Worm (Caenorhabditis elegans) whole organism, late embryonic: ENCODE results near the gene hic-1.

ENCODE experiments used
- ama-1 ChIP-seq: fragments of 150-350 bp; optimal IDR thresholded peaks from 2 replicates; lab custom pipeline; 2014
- ceh-2 ChIP-seq: sonication (generic microtip); optimal IDR thresholded peaks from 2 replicates; lab custom pipeline; 2016; ENCODE audit warnings: missing genotype, missing genetic modification characterization, missing compliant biosample characterization
- ceh-30 ChIP-seq: fragments of 150-350 bp; optimal IDR thresholded peaks from 2 replicates; lab custom pipeline; 2014; ENCODE audit warnings: missing biosample characterization, missing genetic modification characterization
- ceh-34 ChIP-seq: sonication (generic microtip); optimal IDR thresholded peaks from 2 replicates; lab custom pipeline; 2016; ENCODE audit warnings: mild to moderate bottlenecking, missing genetic modification characterization, missing compliant biosample characterization
- dve-1 ChIP-seq: sonication (generic microtip); optimal IDR thresholded peaks from 2 replicates; lab custom pipeline; 2017; ENCODE audit warnings: antibody characterized with exemption, mild to moderate bottlenecking, missing genetic modification characterization, missing compliant biosample characterization
- elt-2 ChIP-seq: sonication (generic microtip); optimal IDR thresholded peaks from 2 replicates; lab custom pipeline; 2016; ENCODE audit warnings: missing genetic modification reagents, missing genetic modification characterization, missing compliant biosample characterization
- fkh-10 ChIP-seq: fragments of 150-350 bp; optimal IDR thresholded peaks from 2 replicates; lab custom pipeline; 2014; ENCODE audit warnings: missing biosample characterization, missing genetic modification reagents, missing genetic modification characterization
- lin-11 ChIP-seq: fragments of 200-800 bp; sonication (Bioruptor generic); optimal IDR thresholded peaks from 2 replicates; lab custom pipeline; 2018; ENCODE audit warnings: mild to moderate bottlenecking, missing genetic modification characterization, missing compliant biosample characterization
- nhr-11 ChIP-seq: fragments of 150-350 bp; optimal IDR thresholded peaks from 2 replicates; lab custom pipeline; 2014; ENCODE audit warnings: missing biosample characterization, missing genetic modification characterization
- pat-9 ChIP-seq: fragments of 200-800 bp; sonication (Bioruptor generic); optimal IDR thresholded peaks from 2 replicates; lab custom pipeline; 2018; ENCODE audit warnings: mild to moderate bottlenecking, missing genetic modification characterization, moderate library complexity, missing compliant biosample characterization
- pqm-1 ChIP-seq: sonication (generic microtip); optimal IDR thresholded peaks from 2 replicates; lab custom pipeline; 2016; ENCODE audit warnings: missing genetic modification characterization, missing compliant biosample characterization
- sox-2 ChIP-seq: fragments of 200-800 bp; sonication (Bioruptor generic); IDR thresholded peaks from 2 replicates; pipeline ENCODE4 v1.3.6; 2022; ENCODE audit warnings: missing genetic modification reagents, missing genetic modification characterization, missing compliant biosample characterization
- unc-86 ChIP-seq: sonication (generic microtip); optimal IDR thresholded peaks from 2 replicates; lab custom pipeline; 2016; ENCODE audit warnings: missing genetic modification characterization, missing compliant biosample characterization

- no peak for TF ChIP-seq ceh-30
- no peak for TF ChIP-seq pat-9 (tag; lab: Kevin White, UChicago)
- no peak for TF ChIP-seq ceh-34 (tag; lab: Kevin White, UChicago)
- no peak for TF ChIP-seq dve-1 (tag; lab: Kevin White, UChicago)
- no peak for TF ChIP-seq ceh-2 (tag; lab: Kevin White, UChicago)
- no peak for TF ChIP-seq fkh-10 (GFP tag; lab: Kevin White, UChicago)
- no peak for TF ChIP-seq elt-2
- TF ChIP-seq pqm-1 = no peak
- TF ChIP-seq unc-86 (tag; lab: Kevin White, UChicago) = no peak
- TF ChIP-seq lin-11 (tag; lab: Kevin White, UChicago) = no peak
- TF ChIP-seq sox-2 (GFP tag; lab: Robert Waterston, UW) = no peak
- no peak for TF ChIP-seq ama-1 (lab: Kevin White, UChicago)
- no peak for TF ChIP-seq nhr-11 (tag; lab: Kevin White, UChicago)
These were observed 11.1 kb upstream of the hic-1 start, which contains the start of gene C25B8.8 for ce11 chrX:6609717-6610116.
